Fruit fly (Drosophila melanogaster): Measurements from ENCODE around the gene a5.

DNA sequence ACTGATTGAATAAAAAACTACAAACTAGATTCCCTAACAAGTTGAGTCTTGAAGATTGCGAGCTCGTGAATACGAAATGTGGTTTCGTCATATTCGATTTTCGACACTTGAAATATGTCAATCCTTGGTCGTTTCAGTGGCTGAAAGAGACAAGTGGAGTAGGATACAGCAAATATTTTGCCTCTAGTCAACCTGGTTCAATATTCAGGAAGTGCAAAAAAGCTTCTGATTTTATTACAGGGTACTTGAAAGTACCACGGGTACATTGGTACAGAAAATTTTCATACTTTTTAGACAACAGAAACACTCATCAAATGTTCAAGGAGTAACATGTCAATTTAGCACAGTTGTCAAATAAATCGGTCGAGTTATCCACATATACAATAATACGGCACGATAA is 4.9 kb downstream of the a5 start, which contains the start of gene CG5440:
- TF ChIP-seq Sin3A (optimal IDR thresholded peaks at IDR 0.05), result no peak
- no peak for TF ChIP-seq psq (optimal IDR thresholded peaks at IDR 0.05)
